Worm (Caenorhabditis elegans) whole organism, midembryonic: ENCODE measurements around the gene prde-1.

Source experiments
- cog-1 ChIP-seq: sonication (generic microtip); optimal IDR thresholded peaks from 2 replicates; lab custom pipeline; 2016; ENCODE audit warnings: missing genetic modification characterization, missing compliant biosample characterization
- flt-1 ChIP-seq: fragments of 200-800 bp; sonication (Bioruptor generic); IDR thresholded peaks from 2 replicates; pipeline ENCODE4 v1.3.6; 2022; ENCODE audit warnings: missing genetic modification characterization, missing compliant biosample characterization

ce11 chrV:15537923-15538322, at the start of gene prde-1:
- TF ChIP-seq flt-1 = no peak
- no peak for TF ChIP-seq cog-1
